Fruit fly (Drosophila melanogaster) Kc167 (cell line): ENCODE measurements around the gene CG13623.

Experiments used
- Myc ChIP-seq: fragments of >200 bp; optimal IDR thresholded peaks from 2 replicates; lab custom pipeline; 2017; ENCODE audit warnings: missing external identifiers
- Sin3A ChIP-seq: fragments of >200 bp; optimal IDR thresholded peaks from 2 replicates; lab custom pipeline; 2018; ENCODE audit warnings: missing external identifiers
- h ChIP-seq: fragments of >200 bp; optimal IDR thresholded peaks from 3 replicates; lab custom pipeline; 2018; ENCODE audit warnings: missing external identifiers
- psq ChIP-seq: fragments of >200 bp; optimal IDR thresholded peaks from 2 replicates; lab custom pipeline; 2017; ENCODE audit warnings: missing external identifiers
- ttk ChIP-seq: sonication (Bioruptor generic); optimal IDR thresholded peaks from 2 replicates; lab custom pipeline; 2017; ENCODE audit warnings: missing external identifiers

dm6 chr3R:24550802-24551391 is 20.5 kb upstream of the CG13623 start:
- TF ChIP-seq ttk, result no peak
- no peak for TF ChIP-seq h (lab: Kevin White, UChicago)
- TF ChIP-seq Sin3A, result no peak
- TF ChIP-seq psq (lab: Kevin White, UChicago), result no peak
- no peak for TF ChIP-seq Myc (lab: Kevin White, UChicago)
